Fruit fly (Drosophila melanogaster): ENCODE data around the gene Naa60.

The Naa60 gene

dm6 chr3L:9744060-9744549 is 17.4 kb downstream of the Naa60 start:
- TF ChIP-seq CG14655 (GFP tag; optimal IDR thresholded peaks at IDR 0.05), result peak; percentile 100
- TF ChIP-seq rn (GFP tag; IDR thresholded peaks at IDR 0.05), result peak; percentile 89
- peak; percentile 95 for TF ChIP-seq CG17806 (tag; optimal IDR thresholded peaks at IDR 0.05)
- peak; percentile 91 for TF ChIP-seq gl (tag; optimal IDR thresholded peaks at IDR 0.05)
- TF ChIP-seq Ets98B (GFP tag; IDR thresholded peaks at IDR 0.05), result peak; percentile 92
- TF ChIP-seq fd96Ca (GFP tag; IDR thresholded peaks at IDR 0.05), result peak; percentile 95
- TF ChIP-seq CG8159 (tag; optimal IDR thresholded peaks at IDR 0.05), result peak; percentile 98
- TF ChIP-seq Snoo (tag; optimal IDR thresholded peaks at IDR 0.05), result peak; percentile 83
- peak; percentile 96 for TF ChIP-seq D1 (tag; optimal IDR thresholded peaks at IDR 0.05)
- no peak for TF ChIP-seq EcR (GFP tag; optimal IDR thresholded peaks at IDR 0.05)
- peak; percentile 96 for TF ChIP-seq CG32121 (GFP tag; IDR thresholded peaks at IDR 0.05)
- TF ChIP-seq CG13204 (GFP tag; optimal IDR thresholded peaks at IDR 0.05), result peak; percentile 61
- peak; percentile 77 for TF ChIP-seq CG34367 (tag; optimal IDR thresholded peaks at IDR 0.05)
- peak; percentile 94 for TF ChIP-seq Pif1B (GFP tag; optimal IDR thresholded peaks at IDR 0.05)
- peak; percentile 97 for TF ChIP-seq Pif1A (GFP tag; optimal IDR thresholded peaks at IDR 0.05)
- TF ChIP-seq CG12605 (GFP tag; IDR thresholded peaks at IDR 0.05), result peak; percentile 90
- TF ChIP-seq CG15710 (tag; optimal IDR thresholded peaks at IDR 0.05), result peak; percentile 94
- peak; percentile 97 for TF ChIP-seq CG9948 (tag; optimal IDR thresholded peaks at IDR 0.05)
- peak; percentile 98 for TF ChIP-seq CG8301 (tag; optimal IDR thresholded peaks at IDR 0.05)
- peak; percentile 95 for TF ChIP-seq CG4496 (GFP tag; IDR thresholded peaks at IDR 0.05)
- TF ChIP-seq CG10348 (GFP tag; IDR thresholded peaks at IDR 0.05), result peak; percentile 76

- TF ChIP-seq CG4496 (GFP tag; IDR thresholded peaks at IDR 0.05) (peak; percentile 73; the same call in 2 of the 3 replicates), CG12605 (GFP tag; IDR thresholded peaks at IDR 0.05) (peak; percentile 65), fd96Ca (GFP tag; IDR thresholded peaks at IDR 0.05) (0 out of 3 replicates have a peak, but pooled peaks have one; percentile 45), CG14655 (GFP tag; optimal IDR thresholded peaks at IDR 0.05) (peak; percentile 89), CG15710 (tag; optimal IDR thresholded peaks at IDR 0.05) (peak; percentile 22), CG8159 (tag; optimal IDR thresholded peaks at IDR 0.05) (peak; percentile 24), CG32121 (GFP tag; IDR thresholded peaks at IDR 0.05) (peak; percentile 65), Pif1B (GFP tag; optimal IDR thresholded peaks at IDR 0.05) (peak; percentile 13), rn (GFP tag; IDR thresholded peaks at IDR 0.05) (0 out of 2 replicates have a peak, but pooled peaks have one; percentile 35), CG9948 (tag; optimal IDR thresholded peaks at IDR 0.05) (peak; percentile 45), CG10348 (GFP tag; IDR thresholded peaks at IDR 0.05) (no peak), gl (tag; optimal IDR thresholded peaks at IDR 0.05) (no peak), Pif1A (GFP tag; optimal IDR thresholded peaks at IDR 0.05) (peak; percentile 11), D1 (tag; optimal IDR thresholded peaks at IDR 0.05) (no peak), Ets98B (GFP tag; IDR thresholded peaks at IDR 0.05) (peak; percentile 80), CG17806 (tag; optimal IDR thresholded peaks at IDR 0.05) (peak; percentile 43), CG34367 (tag; optimal IDR thresholded peaks at IDR 0.05) (peak; percentile 9), EcR (GFP tag; optimal IDR thresholded peaks at IDR 0.05) (no peak), Snoo (tag; optimal IDR thresholded peaks at IDR 0.05) (no peak), CG8301 (tag; optimal IDR thresholded peaks at IDR 0.05) (peak; percentile 92), CG13204 (GFP tag; optimal IDR thresholded peaks at IDR 0.05) (no peak)
Measured at dm6 chr3L:9745393-9745792, 18.7 kb downstream of the Naa60 start.

dm6 chr3L:9751625-9752024 is 24.9 kb downstream of the Naa60 start:
- TF ChIP-seq CG13204 (GFP tag; optimal IDR thresholded peaks at IDR 0.05) (no peak), CG4496 (GFP tag; IDR thresholded peaks at IDR 0.05) (0 out of 3 replicates have a peak, but pooled peaks have one; percentile 11)

- TF ChIP-seq CG12605 (GFP tag; IDR thresholded peaks at IDR 0.05), result no peak
- no peak for TF ChIP-seq CG13204 (GFP tag; optimal IDR thresholded peaks at IDR 0.05)
- TF ChIP-seq D1 (tag; optimal IDR thresholded peaks at IDR 0.05), result no peak
- no peak for TF ChIP-seq EcR (GFP tag; optimal IDR thresholded peaks at IDR 0.05)
- no peak for TF ChIP-seq gl (tag; optimal IDR thresholded peaks at IDR 0.05)
- no peak for TF ChIP-seq fd96Ca (GFP tag; IDR thresholded peaks at IDR 0.05)
- no peak for TF ChIP-seq CG8159 (tag; optimal IDR thresholded peaks at IDR 0.05)
- TF ChIP-seq CG4496 (GFP tag; IDR thresholded peaks at IDR 0.05), result no peak
Measured at dm6 chr3L:9760151-9760749, 33.6 kb downstream of the Naa60 start, which contains the start of gene CG42268. CG42268 (minus strand) TSS chr3L:9760395.

dm6 chr3L:9762036-9762597 is 35.4 kb downstream of the Naa60 start:
- TF ChIP-seq CG14655 (GFP tag; optimal IDR thresholded peaks at IDR 0.05) (peak; percentile 28), Snoo (tag; optimal IDR thresholded peaks at IDR 0.05) (no peak), Ets98B (GFP tag; IDR thresholded peaks at IDR 0.05) (peak; percentile 48; the same call in 1 of the 2 replicates), CG12605 (GFP tag; IDR thresholded peaks at IDR 0.05) (peak; percentile 59), CG8301 (tag; optimal IDR thresholded peaks at IDR 0.05) (peak; percentile 7), CG4496 (GFP tag; IDR thresholded peaks at IDR 0.05) (peak; percentile 73; the same call in 2 of the 3 replicates), EcR (GFP tag; optimal IDR thresholded peaks at IDR 0.05) (no peak), fd96Ca (GFP tag; IDR thresholded peaks at IDR 0.05) (peak; percentile 61; the same call in 1 of the 3 replicates)

dm6 chr3L:9763389-9763917 is 36.8 kb downstream of the Naa60 start, which contains the start of gene Ae2:
Ae2 (plus strand) TSS chr3L:9763544.
- TF ChIP-seq EcR (GFP tag; optimal IDR thresholded peaks at IDR 0.05) (peak; percentile 58), CG34367 (tag; optimal IDR thresholded peaks at IDR 0.05) (no peak), CG4496 (GFP tag; IDR thresholded peaks at IDR 0.05) (peak; percentile 45; the same call in 2 of the 3 replicates), CG12605 (GFP tag; IDR thresholded peaks at IDR 0.05) (0 out of 2 replicates have a peak, but pooled peaks have one; percentile 11)
